Worm (Caenorhabditis elegans): ENCODE data around the gene daf-37.

ce11 chrII:6202910-6203309 is 5.1 kb downstream of the daf-37 start, which contains the start of gene C30B5.17:
- no peak for TF ChIP-seq irx-1 (tag; optimal IDR thresholded peaks at IDR 0.05)
- TF ChIP-seq skn-1 (tag; optimal IDR thresholded peaks at IDR 0.05): no peak
- TF ChIP-seq rnt-1 (tag; optimal IDR thresholded peaks at IDR 0.05): no peak
- no peak for TF ChIP-seq dpl-1 (GFP tag; optimal IDR thresholded peaks at IDR 0.05)
- TF ChIP-seq blmp-1 (tag; optimal IDR thresholded peaks at IDR 0.05): no peak
- TF ChIP-seq efl-3 (GFP tag; optimal IDR thresholded peaks at IDR 0.05): no peak
- no peak for TF ChIP-seq ztf-4 (tag; optimal IDR thresholded peaks at IDR 0.05)
- no peak for TF ChIP-seq alr-1 (tag; optimal IDR thresholded peaks at IDR 0.05; ENCODE audit: borderline replicate concordance)
- no peak for TF ChIP-seq lin-15B (tag; optimal IDR thresholded peaks at IDR 0.05)
- TF ChIP-seq pqm-1 (tag; optimal IDR thresholded peaks at IDR 0.05): no peak
- TF ChIP-seq ztf-11 (tag; optimal IDR thresholded peaks at IDR 0.05): no peak
- TF ChIP-seq nhr-90 (tag; optimal IDR thresholded peaks at IDR 0.05; ENCODE audit: poor library complexity): no peak
- no peak for TF ChIP-seq lir-3 (tag; optimal IDR thresholded peaks at IDR 0.05; ENCODE audit: poor library complexity)
- TF ChIP-seq unc-62 (GFP tag; optimal IDR thresholded peaks at IDR 0.05): no peak

Measured in whole organism, L1 larva.